Worm (Caenorhabditis elegans): ENCODE results near the gene glb-1.

glb-1 gene

ce11 chrIII:8934378-8934777, 11.3 kb upstream of the glb-1 start:
- TF ChIP-seq Y79H2A.3 (GFP tag; conservative IDR thresholded peaks at IDR 0.05) (no peak), F55B11.4 (tag; optimal IDR thresholded peaks at IDR 0.05; ENCODE audit: borderline replicate concordance, insufficient read depth) (no peak), rcor-1 (GFP tag; IDR thresholded peaks at IDR 0.05) (no peak), Y67H2A.10 (GFP tag; conservative IDR thresholded peaks at IDR 0.05) (no peak), F37B4.10 (GFP tag; IDR thresholded peaks at IDR 0.05) (no peak), ceh-100 (GFP tag; IDR thresholded peaks at IDR 0.05) (no peak), mel-28 (tag; optimal IDR thresholded peaks at IDR 0.05; ENCODE audit: borderline replicate concordance) (no peak), attf-6 (GFP tag; IDR thresholded peaks at IDR 0.05) (no peak), C06A6.2 (GFP tag; conservative IDR thresholded peaks at IDR 0.05) (no peak), mes-4 (tag; optimal IDR thresholded peaks at IDR 0.05) (no peak), lsy-27 (tag; optimal IDR thresholded peaks at IDR 0.05; ENCODE audit: borderline replicate concordance, insufficient read depth) (no peak), mxl-1 (tag; optimal IDR thresholded peaks at IDR 0.05) (no peak), madf-10 (tag; optimal IDR thresholded peaks at IDR 0.05) (no peak), ceh-27 (GFP tag; optimal IDR thresholded peaks at IDR 0.05) (no peak), ZK185.1 (tag; optimal IDR thresholded peaks at IDR 0.05; ENCODE audit: poor library complexity, severe bottlenecking) (no peak)

- TF ChIP-seq nhr-120 (GFP tag; IDR thresholded peaks at IDR 0.05) (no peak), lsy-27 (tag; optimal IDR thresholded peaks at IDR 0.05; ENCODE audit: borderline replicate concordance, insufficient read depth) (no peak), hrde-1 (tag; optimal IDR thresholded peaks at IDR 0.05; ENCODE audit: borderline replicate concordance) (no peak), Y95B8A.8 (GFP tag; IDR thresholded peaks at IDR 0.05) (no peak), nhr-27 (tag; optimal IDR thresholded peaks at IDR 0.05) (no peak), F57C9.4 (tag; optimal IDR thresholded peaks at IDR 0.05) (no peak), egrh-3 (GFP tag; IDR thresholded peaks at IDR 0.05) (no peak), F55B11.4 (tag; optimal IDR thresholded peaks at IDR 0.05; ENCODE audit: borderline replicate concordance, insufficient read depth) (no peak), D2030.7 (GFP tag; IDR thresholded peaks at IDR 0.05) (no peak), attf-3 (GFP tag; conservative IDR thresholded peaks at IDR 0.05) (no peak), lag-1 (GFP tag; IDR thresholded peaks at IDR 0.05) (no peak)
These were observed 10.6 kb upstream of the glb-1 start for ce11 chrIII:8933696-8934095.

ce11 chrIII:8929723-8930122, 6.6 kb upstream of the glb-1 start, which contains the start of gene arrd-15:
arrd-15 (plus strand) TSS chrIII:8930023.
- TF ChIP-seq zfh-2 (GFP tag; conservative IDR thresholded peaks at IDR 0.05): no peak
- TF ChIP-seq bed-1 (GFP tag; IDR thresholded peaks at IDR 0.05): no peak
- TF ChIP-seq lin-40 (tag; optimal IDR thresholded peaks at IDR 0.05): no peak
- no peak for TF ChIP-seq athp-1 (tag; optimal IDR thresholded peaks at IDR 0.05)
- no peak for TF ChIP-seq chd-7 (tag; optimal IDR thresholded peaks at IDR 0.05)
- TF ChIP-seq egl-44 (GFP tag; IDR thresholded peaks at IDR 0.05): no peak
- no peak for TF ChIP-seq hrde-1 (tag; optimal IDR thresholded peaks at IDR 0.05; ENCODE audit: borderline replicate concordance)
- TF ChIP-seq let-526 (GFP tag; IDR thresholded peaks at IDR 0.05): no peak
- TF ChIP-seq nhr-90 (tag; optimal IDR thresholded peaks at IDR 0.05): no peak

ce11 chrIII:8926512-8926911, 3.4 kb upstream of the glb-1 start:
- no peak for TF ChIP-seq sea-2 (GFP tag; IDR thresholded peaks at IDR 0.05)
- TF ChIP-seq ztf-22 (GFP tag; optimal IDR thresholded peaks at IDR 0.05): no peak
- no peak for TF ChIP-seq mxl-1 (tag; optimal IDR thresholded peaks at IDR 0.05)
- TF ChIP-seq ztf-25 (GFP tag; IDR thresholded peaks at IDR 0.05): no peak
- TF ChIP-seq T26A5.8 (tag; optimal IDR thresholded peaks at IDR 0.05): no peak
- TF ChIP-seq aptf-3 (GFP tag; IDR thresholded peaks at IDR 0.05): no peak
- TF ChIP-seq C17E4.6 (GFP tag; IDR thresholded peaks at IDR 0.05): no peak
- no peak for TF ChIP-seq egl-44 (GFP tag; IDR thresholded peaks at IDR 0.05)
- TF ChIP-seq C06A6.2 (GFP tag; conservative IDR thresholded peaks at IDR 0.05): no peak
- no peak for TF ChIP-seq cebp-2 (GFP tag; IDR thresholded peaks at IDR 0.05)
- no peak for TF ChIP-seq F23B12.7 (tag; optimal IDR thresholded peaks at IDR 0.05; ENCODE audit: insufficient read depth)
- TF ChIP-seq F10E7.11 (tag; optimal IDR thresholded peaks at IDR 0.05): no peak
- TF ChIP-seq ztf-28 (GFP tag; IDR thresholded peaks at IDR 0.05): no peak
- TF ChIP-seq snpc-3.4 (tag; optimal IDR thresholded peaks at IDR 0.05): no peak
- TF ChIP-seq Y53F4B.3 (GFP tag; IDR thresholded peaks at IDR 0.05): no peak
- TF ChIP-seq lin-40 (tag; optimal IDR thresholded peaks at IDR 0.05): no peak
- no peak for TF ChIP-seq Y79H2A.3 (GFP tag; conservative IDR thresholded peaks at IDR 0.05)
- TF ChIP-seq die-1 (tag; optimal IDR thresholded peaks at IDR 0.05): no peak
